Worm (Caenorhabditis elegans) whole organism, L3 larva: ENCODE measurements around the gene sor-1.

Experiments
- ceh-9 ChIP-seq: sonication (generic microtip); optimal IDR thresholded peaks from 2 replicates; lab custom pipeline; 2018; ENCODE audit warnings: missing biosample characterization, missing genetic modification characterization
- jun-1 ChIP-seq: fragments of 150-350 bp; optimal IDR thresholded peaks from 2 replicates; lab custom pipeline; 2014; ENCODE audit warnings: missing biosample characterization, missing genetic modification reagents, missing genetic modification characterization
- lin-15B ChIP-seq: fragments of 150-350 bp; optimal IDR thresholded peaks from 2 replicates; lab custom pipeline; 2014; ENCODE audit warnings: missing biosample characterization, missing genetic modification characterization
- lin-39 ChIP-seq: fragments of 150-350 bp; optimal IDR thresholded peaks from 2 replicates; lab custom pipeline; 2018; ENCODE audit warnings: missing biosample characterization, missing genetic modification reagents, missing genetic modification characterization
- snpc-4 ChIP-seq: fragments of 150-350 bp; optimal IDR thresholded peaks from 2 replicates; lab custom pipeline; 2014; ENCODE audit warnings: missing biosample characterization, missing genetic modification characterization
- unc-62 ChIP-seq: fragments of 150-350 bp; sonication (generic microtip); optimal IDR thresholded peaks from 4 replicates; lab custom pipeline; 2014; ENCODE audit warnings: missing biosample characterization, missing genetic modification reagents, missing genetic modification characterization
- ztf-11 ChIP-seq: fragments of 150-350 bp; optimal IDR thresholded peaks from 2 replicates; lab custom pipeline; 2014; ENCODE audit warnings: missing biosample characterization, missing genetic modification characterization

- no peak for TF ChIP-seq ztf-11 (tag; lab: Kevin White, UChicago)
- no peak for TF ChIP-seq jun-1 (tag; lab: Kevin White, UChicago)
- TF ChIP-seq ceh-9 (tag; lab: Kevin White, UChicago): no peak
- TF ChIP-seq lin-15B (tag; lab: Kevin White, UChicago): no peak
- TF ChIP-seq lin-39 (tag; lab: Kevin White, UChicago): no peak
- TF ChIP-seq unc-62 (GFP tag; lab: Kevin White, UChicago): no peak
- no peak for TF ChIP-seq snpc-4 (tag; lab: Kevin White, UChicago)
Measured at ce11 chrIII:8401887-8402286, 16.1 kb upstream of the sor-1 start, which contains the start of gene lap-1.
